Fruit fly (Drosophila melanogaster): ENCODE results near the gene CG4291.
A peak's percentile ranks its signal among the peaks of the same experiment; 100 is the strongest.

CG4291 gene

dm6 chr2L:866950-867744, 14.6 kb upstream of the CG4291 start (continued):
- TF ChIP-seq Lpt (GFP tag; optimal IDR thresholded peaks at IDR 0.05): peak; percentile 79
- peak; percentile 94 for TF ChIP-seq vri (GFP tag; optimal IDR thresholded peaks at IDR 0.05)
- peak; percentile 91 for TF ChIP-seq CG8632 (GFP tag; optimal IDR thresholded peaks at IDR 0.05)
- TF ChIP-seq CG15336 (GFP tag; IDR thresholded peaks at IDR 0.05): peak; percentile 96
- TF ChIP-seq dsx (GFP tag; optimal IDR thresholded peaks at IDR 0.05; ENCODE audit: poor library complexity, severe bottlenecking): peak; percentile 78
- TF ChIP-seq Smox (GFP tag; optimal IDR thresholded peaks at IDR 0.05): peak; percentile 95
- TF ChIP-seq Sox102F (GFP tag; optimal IDR thresholded peaks at IDR 0.05): peak; percentile 94
- peak; percentile 89 for TF ChIP-seq net (GFP tag; optimal IDR thresholded peaks at IDR 0.05)
- peak; percentile 85 to 87 for TF ChIP-seq salr (GFP tag; optimal IDR thresholded peaks at IDR 0.05)

dm6 chr2L:865851-866250, 13.3 kb upstream of the CG4291 start:
- TF ChIP-seq Ets21C (GFP tag; optimal IDR thresholded peaks at IDR 0.05): peak; percentile 94
- peak; percentile 89 for TF ChIP-seq dac (GFP tag; optimal IDR thresholded peaks at IDR 0.05)
- peak; percentile 88 for TF ChIP-seq CG6854 (GFP tag; optimal IDR thresholded peaks at IDR 0.05)
- peak; percentile 92 for TF ChIP-seq dsx (GFP tag; optimal IDR thresholded peaks at IDR 0.05; ENCODE audit: poor library complexity, severe bottlenecking)
- peak; percentile 97 for TF ChIP-seq CG34406 (GFP tag; optimal IDR thresholded peaks at IDR 0.05)
- TF ChIP-seq Lpt (GFP tag; optimal IDR thresholded peaks at IDR 0.05): peak; percentile 95
- peak; percentile 98 for TF ChIP-seq Met (GFP tag; optimal IDR thresholded peaks at IDR 0.05)
- peak; percentile 97 for TF ChIP-seq topi (GFP tag; optimal IDR thresholded peaks at IDR 0.05)
- peak; percentile 87 to 93 for TF ChIP-seq ss (GFP tag; optimal IDR thresholded peaks at IDR 0.05)
- peak; percentile 98 for TF ChIP-seq CG8119 (GFP tag; IDR thresholded peaks at IDR 0.05)
- TF ChIP-seq salr (GFP tag; optimal IDR thresholded peaks at IDR 0.05): peak; percentile 93 to 95
- peak; percentile 93 for TF ChIP-seq Eip93F (GFP tag; optimal IDR thresholded peaks at IDR 0.05)
- peak; percentile 99 for TF ChIP-seq CG6163 (GFP tag; IDR thresholded peaks at IDR 0.05)
- TF ChIP-seq Blimp-1 (GFP tag; optimal IDR thresholded peaks at IDR 0.05): peak; percentile 90
- peak; percentile 94 for TF ChIP-seq CG11294 (GFP tag; IDR thresholded peaks at IDR 0.05)
- peak; percentile 96 for TF ChIP-seq CG8632 (GFP tag; optimal IDR thresholded peaks at IDR 0.05)
- peak; percentile 97 for TF ChIP-seq Hr39 (GFP tag; optimal IDR thresholded peaks at IDR 0.05)
- TF ChIP-seq achi (GFP tag; optimal IDR thresholded peaks at IDR 0.05): peak; percentile 97
- TF ChIP-seq Eip75B (GFP tag; optimal IDR thresholded peaks at IDR 0.05): peak; percentile 98
- peak; percentile 97 for TF ChIP-seq Sox15 (GFP tag; optimal IDR thresholded peaks at IDR 0.05)
- TF ChIP-seq OdsH (GFP tag; optimal IDR thresholded peaks at IDR 0.05): peak; percentile 97
- peak; percentile 83 for TF ChIP-seq fkh (GFP tag; optimal IDR thresholded peaks at IDR 0.05)
- TF ChIP-seq Hr4 (GFP tag; optimal IDR thresholded peaks at IDR 0.05): peak; percentile 98
- peak; percentile 98 for TF ChIP-seq net (GFP tag; optimal IDR thresholded peaks at IDR 0.05)
- TF ChIP-seq CG3919 (GFP tag; optimal IDR thresholded peaks at IDR 0.05): peak; percentile 99
- peak; percentile 90 for TF ChIP-seq fd85E (GFP tag; optimal IDR thresholded peaks at IDR 0.05)
- TF ChIP-seq CG9139 (GFP tag; optimal IDR thresholded peaks at IDR 0.05): peak; percentile 88
- TF ChIP-seq CG6276 (GFP tag; optimal IDR thresholded peaks at IDR 0.05): peak; percentile 95
- TF ChIP-seq CG31627 (GFP tag; optimal IDR thresholded peaks at IDR 0.05): peak; percentile 98
- peak; percentile 94 for TF ChIP-seq CG7368 (GFP tag; optimal IDR thresholded peaks at IDR 0.05)
- peak; percentile 72 for TF ChIP-seq Hr38 (GFP tag; optimal IDR thresholded peaks at IDR 0.05)
- peak; percentile 98 for TF ChIP-seq pdm3 (GFP tag; optimal IDR thresholded peaks at IDR 0.05)
- TF ChIP-seq CG6792 (GFP tag; optimal IDR thresholded peaks at IDR 0.05): peak; percentile 98
- TF ChIP-seq lz (GFP tag; optimal IDR thresholded peaks at IDR 0.05): peak; percentile 98
- TF ChIP-seq vri (GFP tag; optimal IDR thresholded peaks at IDR 0.05): peak; percentile 97
- peak; percentile 96 for TF ChIP-seq Sox102F (GFP tag; optimal IDR thresholded peaks at IDR 0.05)
- peak; percentile 95 for TF ChIP-seq CG3032 (tag; optimal IDR thresholded peaks at IDR 0.05)
- TF ChIP-seq CG15336 (GFP tag; IDR thresholded peaks at IDR 0.05): peak; percentile 98
- TF ChIP-seq CG10669 (GFP tag; optimal IDR thresholded peaks at IDR 0.05): peak; percentile 93
- TF ChIP-seq eg (GFP tag; IDR thresholded peaks at IDR 0.05): peak; percentile 98
- peak; percentile 98 for TF ChIP-seq acj6 (GFP tag; optimal IDR thresholded peaks at IDR 0.05)
- peak; percentile 97 for TF ChIP-seq CG10631 (GFP tag; optimal IDR thresholded peaks at IDR 0.05)
- TF ChIP-seq Gug (GFP tag; IDR thresholded peaks at IDR 0.05): peak; percentile 94
- TF ChIP-seq CG4318 (GFP tag; optimal IDR thresholded peaks at IDR 0.05): peak; percentile 95
- peak; percentile 94 for TF ChIP-seq CG1621 (tag; optimal IDR thresholded peaks at IDR 0.05)
- TF ChIP-seq cyc (GFP tag; optimal IDR thresholded peaks at IDR 0.05): peak; percentile 97

Measured in whole organism, prepupa.